Worm (Caenorhabditis elegans): Measurements from ENCODE around the gene bath-13.

bath-13 gene

ce11 chrII:2503703-2504430 is 18.0 kb downstream of the bath-13 start:
- TF ChIP-seq hmbx-1 (tag; optimal IDR thresholded peaks at IDR 0.05) (no peak), ceh-13 (GFP tag; optimal IDR thresholded peaks at IDR 0.05) (no peak), ama-1 (optimal IDR thresholded peaks at IDR 0.05) (no peak), tra-4 (tag; optimal IDR thresholded peaks at IDR 0.05) (no peak), sea-1 (GFP tag; conservative IDR thresholded peaks at IDR 0.05) (no peak), ceh-36 (tag; optimal IDR thresholded peaks at IDR 0.05) (no peak), F13C5.2 (tag; optimal IDR thresholded peaks at IDR 0.05) (no peak), tbx-37 (GFP tag; conservative IDR thresholded peaks at IDR 0.05) (no peak), tbx-11 (GFP tag; IDR thresholded peaks at IDR 0.05) (no peak)

DNA sequence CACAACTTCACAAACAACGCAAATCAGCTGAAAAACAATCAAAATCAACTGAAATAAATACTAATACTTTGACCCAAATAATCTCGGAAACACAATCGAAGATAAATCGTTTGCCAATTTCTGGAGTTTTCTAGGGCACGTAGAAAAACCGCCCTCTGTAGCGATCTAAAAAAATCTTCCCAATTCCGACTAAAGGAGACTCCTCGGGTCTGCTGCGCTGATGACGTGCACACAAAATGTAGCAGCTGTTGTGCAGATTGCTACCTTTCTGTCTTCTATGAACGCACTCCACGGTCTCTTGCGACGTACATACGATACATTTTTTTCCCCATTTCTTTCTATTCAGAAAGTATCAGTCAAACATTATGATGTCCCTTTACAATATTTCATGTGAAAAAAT is 33.5 kb downstream of the bath-13 start, which contains the start of gene F53G2.1:
Gene F53G2.1, plus strand, starts transcription at position 301 of the 400 bp plus-strand sequence.
- TF ChIP-seq tra-4 (tag; optimal IDR thresholded peaks at IDR 0.05) = no peak
- no peak for TF ChIP-seq hmg-4 (GFP tag; optimal IDR thresholded peaks at IDR 0.05)
- no peak for TF ChIP-seq B0310.2 (tag; optimal IDR thresholded peaks at IDR 0.05)
- TF ChIP-seq ceh-13 (GFP tag; optimal IDR thresholded peaks at IDR 0.05) = no peak
- TF ChIP-seq ets-7 (tag; optimal IDR thresholded peaks at IDR 0.05) = no peak
- no peak for TF ChIP-seq scrt-1 (GFP tag; IDR thresholded peaks at IDR 0.05)
- no peak for TF ChIP-seq ama-1 (optimal IDR thresholded peaks at IDR 0.05)
- no peak for TF ChIP-seq hmbx-1 (tag; optimal IDR thresholded peaks at IDR 0.05)
- no peak for TF ChIP-seq flt-1 (GFP tag; IDR thresholded peaks at IDR 0.05)
- no peak for TF ChIP-seq pes-1 (GFP tag; IDR thresholded peaks at IDR 0.05)
- no peak for TF ChIP-seq ceh-36 (tag; optimal IDR thresholded peaks at IDR 0.05)

- TF ChIP-seq pes-1 (GFP tag; IDR thresholded peaks at IDR 0.05) = no peak
- TF ChIP-seq flt-1 (GFP tag; IDR thresholded peaks at IDR 0.05) = no peak
- no peak for TF ChIP-seq ceh-13 (GFP tag; optimal IDR thresholded peaks at IDR 0.05)
- TF ChIP-seq tbx-11 (GFP tag; IDR thresholded peaks at IDR 0.05) = no peak
- TF ChIP-seq hmbx-1 (tag; optimal IDR thresholded peaks at IDR 0.05) = no peak
- TF ChIP-seq aly-1 (tag; optimal IDR thresholded peaks at IDR 0.05) = no peak
- no peak for TF ChIP-seq sea-1 (GFP tag; conservative IDR thresholded peaks at IDR 0.05)
- no peak for TF ChIP-seq ceh-36 (tag; optimal IDR thresholded peaks at IDR 0.05)
- no peak for TF ChIP-seq hnd-1 (tag; optimal IDR thresholded peaks at IDR 0.05)
- no peak for TF ChIP-seq ama-1 (optimal IDR thresholded peaks at IDR 0.05)
- no peak for TF ChIP-seq tbx-37 (GFP tag; conservative IDR thresholded peaks at IDR 0.05)
- TF ChIP-seq ets-7 (tag; optimal IDR thresholded peaks at IDR 0.05) = no peak
Observed at ce11 chrII:2483507-2483906, 38.4 kb downstream of the bath-13 start, which contains the start of gene F53G2.13. Gene F53G2.13 (plus strand): TSS chrII:2483807.

DNA sequence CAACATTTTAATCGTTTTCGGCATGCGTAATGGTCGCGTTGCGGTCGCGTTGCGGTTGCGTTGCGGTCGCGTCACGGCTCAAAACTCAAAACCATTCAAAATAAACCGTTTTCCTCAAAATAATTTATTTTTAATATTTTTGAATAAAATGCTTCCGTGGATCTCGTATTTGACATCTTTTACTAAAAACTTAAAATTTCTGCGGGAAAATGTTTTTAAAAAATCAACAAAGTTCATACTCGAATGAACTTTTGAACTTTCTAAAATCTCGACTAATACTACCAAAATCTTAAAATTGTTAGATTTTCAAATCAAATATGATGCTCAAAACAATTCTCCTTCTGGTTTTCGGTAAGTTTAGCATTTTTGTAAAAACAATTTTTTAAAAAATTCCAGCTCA is 40.2 kb downstream of the bath-13 start, which contains the start of gene F53G2.2:
Gene F53G2.2, plus strand, starts transcription at position 301 of the 400 bp plus-strand sequence.
- TF ChIP-seq sea-1 (GFP tag; conservative IDR thresholded peaks at IDR 0.05) (no peak), ets-7 (tag; optimal IDR thresholded peaks at IDR 0.05) (no peak), hmbx-1 (tag; optimal IDR thresholded peaks at IDR 0.05) (no peak), ama-1 (optimal IDR thresholded peaks at IDR 0.05) (no peak), tbx-37 (GFP tag; conservative IDR thresholded peaks at IDR 0.05) (no peak), ceh-13 (GFP tag; optimal IDR thresholded peaks at IDR 0.05) (no peak), scrt-1 (GFP tag; IDR thresholded peaks at IDR 0.05) (no peak)

DNA sequence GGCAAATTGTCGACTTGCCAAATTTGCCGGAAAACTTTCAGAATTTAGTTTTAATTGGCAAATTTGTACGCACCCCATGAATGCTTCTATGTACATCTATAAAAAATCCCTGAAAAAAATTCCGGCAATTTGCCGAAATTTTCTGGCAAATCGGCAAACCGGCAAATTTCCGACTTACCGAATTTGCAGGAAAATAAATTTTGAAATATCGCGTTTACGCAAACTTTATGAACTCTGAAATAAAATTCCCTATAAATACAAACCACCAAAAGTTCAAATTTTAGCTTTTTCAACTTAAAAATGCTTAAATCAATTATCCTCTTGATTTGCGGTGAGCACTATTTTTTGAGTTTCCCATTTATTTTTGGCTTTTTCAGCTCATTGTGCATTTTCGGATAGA is 41.8 kb downstream of the bath-13 start, which contains the start of gene F53G2.3:
Gene F53G2.3, plus strand, starts transcription at position 301 of the 400 bp plus-strand sequence.
- TF ChIP-seq ceh-36 (tag; optimal IDR thresholded peaks at IDR 0.05) (no peak), B0310.2 (tag; optimal IDR thresholded peaks at IDR 0.05) (no peak), tbx-11 (GFP tag; IDR thresholded peaks at IDR 0.05) (no peak), scrt-1 (GFP tag; IDR thresholded peaks at IDR 0.05) (no peak), ceh-13 (GFP tag; optimal IDR thresholded peaks at IDR 0.05) (no peak), sea-1 (GFP tag; conservative IDR thresholded peaks at IDR 0.05) (no peak), hmbx-1 (tag; optimal IDR thresholded peaks at IDR 0.05) (no peak), pes-1 (GFP tag; IDR thresholded peaks at IDR 0.05) (no peak), flt-1 (GFP tag; IDR thresholded peaks at IDR 0.05) (no peak), F13C5.2 (tag; optimal IDR thresholded peaks at IDR 0.05) (no peak), tbx-37 (GFP tag; conservative IDR thresholded peaks at IDR 0.05) (no peak)

- TF ChIP-seq tra-4 (tag; optimal IDR thresholded peaks at IDR 0.05) = no peak
Observed at ce11 chrII:2479047-2479446, 42.8 kb downstream of the bath-13 start, which contains the start of gene F53G2.12. Gene F53G2.12 (minus strand): TSS chrII:2479090.

DNA sequence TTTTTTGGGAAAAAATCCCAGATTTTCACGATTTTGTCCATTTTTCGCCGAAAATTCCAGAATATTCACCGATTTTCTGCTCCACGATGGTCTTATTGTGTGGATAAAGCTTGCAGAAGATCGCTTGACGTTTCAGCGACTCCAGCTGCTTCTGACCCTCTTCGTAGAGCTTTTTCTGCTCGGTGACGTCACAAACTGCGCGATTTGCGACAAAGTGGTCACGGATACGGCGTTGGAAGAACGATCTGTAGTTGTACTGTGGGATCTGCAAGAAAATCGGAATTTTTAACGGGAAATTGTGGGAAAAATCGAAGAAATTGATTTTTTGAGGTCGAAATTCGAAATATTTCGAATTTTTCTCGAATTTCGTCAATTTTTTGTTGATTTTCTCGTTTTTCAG is 43.3 kb downstream of the bath-13 start, which contains the start of gene mnat-1:
Gene mnat-1, minus strand, starts transcription at position 101 of the 400 bp plus-strand sequence.
- TF ChIP-seq tbx-11 (GFP tag; IDR thresholded peaks at IDR 0.05) (no peak), hnd-1 (tag; optimal IDR thresholded peaks at IDR 0.05) (no peak), tra-4 (tag; optimal IDR thresholded peaks at IDR 0.05) (no peak), flt-1 (GFP tag; IDR thresholded peaks at IDR 0.05) (no peak), tbx-37 (GFP tag; conservative IDR thresholded peaks at IDR 0.05) (no peak), ets-7 (tag; optimal IDR thresholded peaks at IDR 0.05) (no peak), ceh-36 (tag; optimal IDR thresholded peaks at IDR 0.05) (no peak), sea-1 (GFP tag; conservative IDR thresholded peaks at IDR 0.05) (no peak), hmg-4 (GFP tag; optimal IDR thresholded peaks at IDR 0.05) (no peak), B0310.2 (tag; optimal IDR thresholded peaks at IDR 0.05) (no peak), F13C5.2 (tag; optimal IDR thresholded peaks at IDR 0.05) (no peak), ama-1 (optimal IDR thresholded peaks at IDR 0.05) (no peak), scrt-1 (GFP tag; IDR thresholded peaks at IDR 0.05) (no peak), aly-1 (tag; optimal IDR thresholded peaks at IDR 0.05) (no peak), pes-1 (GFP tag; IDR thresholded peaks at IDR 0.05) (no peak), ceh-13 (GFP tag; optimal IDR thresholded peaks at IDR 0.05) (no peak)

ce11 chrII:2473270-2473669 is 48.6 kb downstream of the bath-13 start, which contains the start of gene tsr-1:
Gene tsr-1 (minus strand): TSS chrII:2473370.
- TF ChIP-seq scrt-1 (GFP tag; IDR thresholded peaks at IDR 0.05) (no peak), tbx-37 (GFP tag; conservative IDR thresholded peaks at IDR 0.05) (no peak), hmbx-1 (tag; optimal IDR thresholded peaks at IDR 0.05) (no peak), flt-1 (GFP tag; IDR thresholded peaks at IDR 0.05) (no peak), sea-1 (GFP tag; conservative IDR thresholded peaks at IDR 0.05) (no peak), F13C5.2 (tag; optimal IDR thresholded peaks at IDR 0.05) (no peak), aly-1 (tag; optimal IDR thresholded peaks at IDR 0.05) (no peak), hmg-4 (GFP tag; optimal IDR thresholded peaks at IDR 0.05) (no peak)

All from whole organism, early embryonic.